Fruit fly (Drosophila melanogaster) whole organism: ENCODE measurements around the gene wake.

Source experiments
- CG8478 ChIP-seq: fragments of >200 bp; optimal IDR thresholded peaks from 2 replicates; lab custom pipeline; 2018; ENCODE audit warnings: inconsistent platforms
- pan ChIP-seq: fragments of >200 bp; optimal IDR thresholded peaks from 2 replicates; lab custom pipeline; 2017
- usp ChIP-seq: fragments of >200 bp; optimal IDR thresholded peaks from 2 replicates; lab custom pipeline; 2017; ENCODE audit warnings: missing biosample characterization, missing genetic modification characterization, mixed read lengths

- TF ChIP-seq usp: no peak
- TF ChIP-seq pan (lab: Kevin White, UChicago): no peak
- TF ChIP-seq CG8478 (lab: Kevin White, UChicago): no peak
Measured at dm6 chr3R:22624737-22625136, 14.9 kb upstream of the wake start.
